Worm (Caenorhabditis elegans): ENCODE data around the gene Y43B11AL.1.

DNA sequence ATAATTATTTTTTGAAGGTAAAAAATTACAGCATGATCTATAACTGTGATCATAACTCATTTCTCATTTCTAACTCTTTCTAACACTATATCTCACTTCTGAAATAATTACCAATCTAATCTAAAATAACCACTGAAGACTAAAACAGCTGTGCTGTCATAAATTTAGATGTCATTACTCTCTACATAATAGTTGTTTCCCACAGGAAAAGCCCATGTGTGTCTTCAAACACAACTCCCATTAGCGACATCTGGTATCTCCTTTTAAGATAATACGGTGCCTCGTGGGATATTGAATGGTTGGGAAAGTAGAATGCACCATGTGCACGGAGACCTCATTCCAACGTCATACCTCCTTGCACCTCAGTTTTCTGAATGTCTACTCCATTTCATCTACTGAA lies at the start of gene Y43B11AL.1:
- no peak for TF ChIP-seq him-1 (tag; optimal IDR thresholded peaks at IDR 0.05)
- no peak for TF ChIP-seq dao-5 (tag; optimal IDR thresholded peaks at IDR 0.05)
- TF ChIP-seq W03F9.2 (tag; optimal IDR thresholded peaks at IDR 0.05) = no peak
